Worm (Caenorhabditis elegans): ENCODE measurements around the gene ttbk-3.

Gene ttbk-3

DNA sequence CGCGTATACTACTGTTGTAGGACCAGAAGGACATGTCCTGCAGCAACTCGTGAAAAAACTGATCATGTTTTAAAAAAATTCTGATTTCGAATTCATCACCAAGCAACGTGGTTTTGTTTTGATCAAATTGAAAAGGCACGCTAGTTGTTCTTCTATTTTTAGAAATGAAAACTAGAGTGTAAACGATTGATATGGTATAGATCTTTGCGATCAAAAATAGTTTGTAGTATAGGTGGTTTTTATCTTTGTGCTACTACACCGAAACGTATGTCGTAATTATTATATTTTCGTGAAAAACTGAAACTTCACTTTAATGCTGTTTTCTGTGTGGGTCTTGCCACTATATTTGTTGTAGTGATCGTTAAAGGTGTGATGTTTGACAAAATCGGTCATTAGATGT, 22.9 kb downstream of the ttbk-3 start:
- TF ChIP-seq ceh-36 (tag; optimal IDR thresholded peaks at IDR 0.05), result no peak
- no peak for TF ChIP-seq ets-7 (tag; optimal IDR thresholded peaks at IDR 0.05)
- TF ChIP-seq hnd-1 (tag; optimal IDR thresholded peaks at IDR 0.05), result no peak

DNA sequence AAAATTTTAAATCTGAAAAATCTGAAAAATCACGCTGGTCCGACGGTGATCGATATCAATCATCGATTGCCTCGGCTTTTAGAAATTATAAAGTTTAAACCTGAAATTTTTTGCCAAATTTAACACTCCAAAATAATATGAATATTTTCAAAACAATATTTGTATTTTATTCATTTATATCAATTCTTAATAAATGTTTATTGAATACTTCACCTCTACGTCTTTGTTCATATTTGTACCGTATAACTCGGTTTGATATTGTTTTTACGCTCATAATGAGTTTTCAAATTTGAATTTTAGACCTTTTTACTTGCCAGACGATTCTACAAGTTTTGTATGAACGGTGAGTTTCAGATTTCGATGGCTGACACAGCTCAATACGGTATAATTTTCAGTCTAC, 25.0 kb downstream of the ttbk-3 start, which contains the start of the genes K07F5.15 and K07F5.22:
Gene K07F5.15, plus strand, starts transcription at position 301 of the 400 bp plus-strand sequence.
Gene K07F5.22, plus strand, starts transcription at position 301 of the 400 bp plus-strand sequence.
- TF ChIP-seq F13C5.2 (tag; optimal IDR thresholded peaks at IDR 0.05) (no peak), tra-4 (tag; optimal IDR thresholded peaks at IDR 0.05) (no peak), hnd-1 (tag; optimal IDR thresholded peaks at IDR 0.05) (no peak), tbx-37 (GFP tag; conservative IDR thresholded peaks at IDR 0.05) (no peak), ceh-13 (GFP tag; optimal IDR thresholded peaks at IDR 0.05) (no peak), ceh-36 (tag; optimal IDR thresholded peaks at IDR 0.05) (no peak), flt-1 (GFP tag; IDR thresholded peaks at IDR 0.05) (no peak), tbx-11 (GFP tag; IDR thresholded peaks at IDR 0.05) (no peak)

ce11 chrIV:9863817-9864216, 25.9 kb downstream of the ttbk-3 start, which contains the start of gene K07F5.16:
TSS of gene K07F5.16 (plus strand) at chrIV:9864117.
- no peak for TF ChIP-seq flt-1 (GFP tag; IDR thresholded peaks at IDR 0.05)
- TF ChIP-seq tbx-37 (GFP tag; conservative IDR thresholded peaks at IDR 0.05), result no peak
- TF ChIP-seq pes-1 (GFP tag; IDR thresholded peaks at IDR 0.05), result no peak
- TF ChIP-seq ama-1 (optimal IDR thresholded peaks at IDR 0.05), result no peak
- TF ChIP-seq scrt-1 (GFP tag; IDR thresholded peaks at IDR 0.05), result no peak
- no peak for TF ChIP-seq B0310.2 (tag; optimal IDR thresholded peaks at IDR 0.05)
- no peak for TF ChIP-seq tbx-11 (GFP tag; IDR thresholded peaks at IDR 0.05)
- TF ChIP-seq F13C5.2 (tag; optimal IDR thresholded peaks at IDR 0.05), result no peak
- no peak for TF ChIP-seq hmg-4 (GFP tag; optimal IDR thresholded peaks at IDR 0.05)
- TF ChIP-seq ets-7 (tag; optimal IDR thresholded peaks at IDR 0.05), result no peak
- no peak for TF ChIP-seq ceh-13 (GFP tag; optimal IDR thresholded peaks at IDR 0.05)

DNA sequence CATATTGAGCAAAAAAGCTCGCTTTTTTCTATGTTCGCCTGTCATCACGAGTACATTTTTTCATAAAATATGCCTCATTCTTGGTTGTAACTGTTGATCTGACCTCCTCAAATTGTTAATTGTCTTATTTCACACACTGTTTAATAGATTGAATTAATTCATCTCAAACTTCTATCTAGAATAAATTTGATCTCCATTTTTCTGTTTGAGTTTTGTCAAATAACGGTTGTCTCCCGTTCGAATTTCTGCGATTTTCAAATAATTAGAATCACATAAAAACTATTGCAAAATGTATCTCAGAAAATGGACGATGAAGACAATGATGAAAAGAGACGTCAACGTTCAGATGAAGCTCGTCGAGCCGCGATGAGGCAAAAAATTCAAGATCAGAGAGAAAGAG, 27.8 kb downstream of the ttbk-3 start, which contains the start of gene K07F5.14:
Gene K07F5.14, plus strand, starts transcription at position 301 of the 400 bp plus-strand sequence.
- TF ChIP-seq tbx-37 (GFP tag; conservative IDR thresholded peaks at IDR 0.05) (no peak), ama-1 (optimal IDR thresholded peaks at IDR 0.05) (no peak), ceh-13 (GFP tag; optimal IDR thresholded peaks at IDR 0.05) (no peak)

ce11 chrIV:9858970-9859369, 30.8 kb downstream of the ttbk-3 start:
- TF ChIP-seq tbx-11 (GFP tag; IDR thresholded peaks at IDR 0.05) (no peak), pes-1 (GFP tag; IDR thresholded peaks at IDR 0.05) (no peak), tra-4 (tag; optimal IDR thresholded peaks at IDR 0.05) (no peak), F13C5.2 (tag; optimal IDR thresholded peaks at IDR 0.05) (no peak), ceh-13 (GFP tag; optimal IDR thresholded peaks at IDR 0.05) (no peak), tbx-37 (GFP tag; conservative IDR thresholded peaks at IDR 0.05) (no peak), sea-1 (GFP tag; conservative IDR thresholded peaks at IDR 0.05) (no peak), scrt-1 (GFP tag; IDR thresholded peaks at IDR 0.05) (no peak), ceh-36 (tag; optimal IDR thresholded peaks at IDR 0.05) (no peak), ets-7 (tag; optimal IDR thresholded peaks at IDR 0.05) (no peak)

ce11 chrIV:9857952-9858488, 31.7 kb downstream of the ttbk-3 start, which contains the start of gene npp-1:
TSS of gene npp-1 (plus strand) at chrIV:9858488.
- TF ChIP-seq aly-1 (tag; optimal IDR thresholded peaks at IDR 0.05) (no peak), ama-1 (optimal IDR thresholded peaks at IDR 0.05) (no peak), ets-7 (tag; optimal IDR thresholded peaks at IDR 0.05) (no peak), scrt-1 (GFP tag; IDR thresholded peaks at IDR 0.05) (no peak), ceh-36 (tag; optimal IDR thresholded peaks at IDR 0.05) (no peak), tbx-37 (GFP tag; conservative IDR thresholded peaks at IDR 0.05) (no peak), flt-1 (GFP tag; IDR thresholded peaks at IDR 0.05) (no peak)

- TF ChIP-seq ama-1 (optimal IDR thresholded peaks at IDR 0.05), result no peak
- no peak for TF ChIP-seq hmbx-1 (tag; optimal IDR thresholded peaks at IDR 0.05)
- TF ChIP-seq sea-1 (GFP tag; conservative IDR thresholded peaks at IDR 0.05), result no peak
- TF ChIP-seq ceh-36 (tag; optimal IDR thresholded peaks at IDR 0.05), result no peak
- no peak for TF ChIP-seq ceh-13 (GFP tag; optimal IDR thresholded peaks at IDR 0.05)
- no peak for TF ChIP-seq ets-7 (tag; optimal IDR thresholded peaks at IDR 0.05)
- TF ChIP-seq pes-1 (GFP tag; IDR thresholded peaks at IDR 0.05), result no peak
- TF ChIP-seq flt-1 (GFP tag; IDR thresholded peaks at IDR 0.05), result no peak
Observed at ce11 chrIV:9855712-9856111, 34.0 kb downstream of the ttbk-3 start, which contains the start of gene K07F5.12. TSS of gene K07F5.12 (plus strand) at chrIV:9856012.

ce11 chrIV:9854952-9855351, 34.8 kb downstream of the ttbk-3 start:
- TF ChIP-seq tbx-11 (GFP tag; IDR thresholded peaks at IDR 0.05), result no peak
- TF ChIP-seq pes-1 (GFP tag; IDR thresholded peaks at IDR 0.05), result no peak
- no peak for TF ChIP-seq hmbx-1 (tag; optimal IDR thresholded peaks at IDR 0.05)
- no peak for TF ChIP-seq F13C5.2 (tag; optimal IDR thresholded peaks at IDR 0.05)
- TF ChIP-seq hnd-1 (tag; optimal IDR thresholded peaks at IDR 0.05), result no peak
- no peak for TF ChIP-seq ceh-13 (GFP tag; optimal IDR thresholded peaks at IDR 0.05)
- TF ChIP-seq ceh-36 (tag; optimal IDR thresholded peaks at IDR 0.05), result no peak
- no peak for TF ChIP-seq ama-1 (optimal IDR thresholded peaks at IDR 0.05)
- TF ChIP-seq tra-4 (tag; optimal IDR thresholded peaks at IDR 0.05), result no peak
- no peak for TF ChIP-seq hmg-4 (GFP tag; optimal IDR thresholded peaks at IDR 0.05)
- no peak for TF ChIP-seq aly-1 (tag; optimal IDR thresholded peaks at IDR 0.05)
- TF ChIP-seq sea-1 (GFP tag; conservative IDR thresholded peaks at IDR 0.05), result no peak
- no peak for TF ChIP-seq flt-1 (GFP tag; IDR thresholded peaks at IDR 0.05)
- TF ChIP-seq B0310.2 (tag; optimal IDR thresholded peaks at IDR 0.05), result no peak
- TF ChIP-seq scrt-1 (GFP tag; IDR thresholded peaks at IDR 0.05), result no peak
- TF ChIP-seq tbx-37 (GFP tag; conservative IDR thresholded peaks at IDR 0.05), result no peak
- TF ChIP-seq ets-7 (tag; optimal IDR thresholded peaks at IDR 0.05), result no peak

Data from whole organism, early embryonic.